Worm (Caenorhabditis elegans) whole organism, L4/young adult: ENCODE measurements around the gene K09E4.1.

Source experiments
- W03F9.2 ChIP-seq: fragments of 150-350 bp; optimal IDR thresholded peaks from 2 replicates; lab custom pipeline; 2014; ENCODE audit warnings: missing biosample characterization, missing genetic modification characterization
- dao-5 ChIP-seq: sonication (generic microtip); optimal IDR thresholded peaks from 2 replicates; lab custom pipeline; 2016; ENCODE audit warnings: missing genotype, missing genetic modification characterization, moderate library complexity, missing compliant biosample characterization
- him-1 ChIP-seq: sonication (generic microtip); optimal IDR thresholded peaks from 2 replicates; lab custom pipeline; 2016; ENCODE audit warnings: missing genotype, missing genetic modification reagents, missing genetic modification characterization, missing compliant biosample characterization

K09E4.1 gene

ce11 chrII:14173176-14173575 lies 35.5 kb downstream of the K09E4.1 start:
- TF ChIP-seq W03F9.2 (no peak), dao-5 (tag; lab: Kevin White, UChicago) (no peak), him-1 (tag; lab: Kevin White, UChicago) (no peak)

ce11 chrII:14175099-14175498 lies 37.5 kb downstream of the K09E4.1 start, which contains the start of gene Y48B6A.5:
Gene Y48B6A.5 (minus strand): TSS chrII:14175199.
- no peak for TF ChIP-seq W03F9.2
- TF ChIP-seq dao-5 (tag; lab: Kevin White, UChicago): no peak
- TF ChIP-seq him-1 (tag; lab: Kevin White, UChicago): no peak

- TF ChIP-seq dao-5 (tag; lab: Kevin White, UChicago) (no peak), W03F9.2 (no peak), him-1 (tag; lab: Kevin White, UChicago) (no peak)
These were observed 39.0 kb downstream of the K09E4.1 start for ce11 chrII:14176642-14177041.

ce11 chrII:14178233-14178969 lies 40.8 kb downstream of the K09E4.1 start, which contains the start of gene efhd-1:
Gene efhd-1 (plus strand): TSS chrII:14178814.
- no peak for TF ChIP-seq W03F9.2
- TF ChIP-seq dao-5 (tag; lab: Kevin White, UChicago): no peak
- TF ChIP-seq him-1 (tag; lab: Kevin White, UChicago): no peak

ce11 chrII:14186937-14187336 lies 49.3 kb downstream of the K09E4.1 start:
- no peak for TF ChIP-seq W03F9.2
- no peak for TF ChIP-seq him-1 (tag; lab: Kevin White, UChicago)
- no peak for TF ChIP-seq dao-5 (tag; lab: Kevin White, UChicago)

- TF ChIP-seq W03F9.2 (no peak), dao-5 (tag; lab: Kevin White, UChicago) (no peak), him-1 (tag; lab: Kevin White, UChicago) (no peak)
These were observed 49.8 kb downstream of the K09E4.1 start for ce11 chrII:14187456-14187855.
